Worm (Caenorhabditis elegans): ENCODE results near the gene C27C12.3.

ce11 chrX:14907257-14907801, 41.7 kb upstream of the C27C12.3 start:
- TF ChIP-seq aly-2 (tag; optimal IDR thresholded peaks at IDR 0.05) (no peak), nhr-28 (tag; optimal IDR thresholded peaks at IDR 0.05) (peak; percentile 26), lir-3 (tag; optimal IDR thresholded peaks at IDR 0.05) (no peak), lsy-2 (tag; optimal IDR thresholded peaks at IDR 0.05) (no peak), nhr-10 (tag; optimal IDR thresholded peaks at IDR 0.05) (no peak)

Data from whole organism, L4 larva.